Worm (Caenorhabditis elegans) whole organism, L2 larva: ENCODE data around the gene fog-2.

ENCODE experiments used
- C34F6.9 ChIP-seq: fragments of 150-350 bp; optimal IDR thresholded peaks from 2 replicates; lab custom pipeline; 2014; ENCODE audit warnings: missing biosample characterization, missing genetic modification characterization
- F13H6.1 ChIP-seq: sonication (generic microtip); optimal IDR thresholded peaks from 2 replicates; lab custom pipeline; 2016; ENCODE audit warnings: missing genetic modification characterization, missing compliant biosample characterization
- R02D3.7 ChIP-seq: fragments of 150-350 bp; optimal IDR thresholded peaks from 2 replicates; lab custom pipeline; 2014; ENCODE audit warnings: missing biosample characterization, missing genetic modification characterization
- Y55F3AM.14 ChIP-seq: fragments of 200-800 bp; sonication (Bioruptor generic); optimal IDR thresholded peaks from 2 replicates; lab custom pipeline; 2018; ENCODE audit warnings: mild to moderate bottlenecking, missing genetic modification characterization, missing compliant biosample characterization
- ZK546.5 ChIP-seq: sonication (generic microtip); optimal IDR thresholded peaks from 2 replicates; lab custom pipeline; 2017; ENCODE audit warnings: missing biosample characterization, missing genetic modification characterization
- aly-2 ChIP-seq: fragments of 150-350 bp; optimal IDR thresholded peaks from 2 replicates; lab custom pipeline; 2014; ENCODE audit warnings: missing biosample characterization, missing genetic modification characterization
- ama-1 ChIP-seq: fragments of 150-350 bp; optimal IDR thresholded peaks from 2 replicates; lab custom pipeline; 2018; ENCODE audit warnings: inconsistent platforms
- blmp-1 ChIP-seq: sonication (generic microtip); optimal IDR thresholded peaks from 2 replicates; lab custom pipeline; 2017; ENCODE audit warnings: missing genetic modification characterization, mild to moderate bottlenecking, missing compliant biosample characterization, antibody characterized with exemption, moderate library complexity; ENCODE audit not compliant: insufficient read depth
- ceh-16 ChIP-seq: fragments of 150-350 bp; optimal IDR thresholded peaks from 2 replicates; lab custom pipeline; 2014; ENCODE audit warnings: missing biosample characterization, missing genetic modification characterization
- ceh-82 ChIP-seq: fragments of 150-350 bp; optimal IDR thresholded peaks from 2 replicates; lab custom pipeline; 2014; ENCODE audit warnings: missing biosample characterization, missing genetic modification characterization
- crh-2 ChIP-seq: sonication (generic microtip); optimal IDR thresholded peaks from 2 replicates; lab custom pipeline; 2017; ENCODE audit warnings: missing biosample characterization, missing genetic modification characterization
- egl-27 ChIP-seq: sonication (generic microtip); optimal IDR thresholded peaks from 3 replicates; lab custom pipeline; 2017; ENCODE audit warnings: missing biosample characterization, missing genetic modification reagents, missing genetic modification characterization
- elt-3 ChIP-seq: sonication (generic microtip); optimal IDR thresholded peaks from 2 replicates; lab custom pipeline; 2017; ENCODE audit warnings: missing biosample characterization, missing genetic modification characterization
- fos-1 ChIP-seq: fragments of 150-350 bp; optimal IDR thresholded peaks from 2 replicates; lab custom pipeline; 2014; ENCODE audit warnings: missing biosample characterization, missing genetic modification characterization
- lin-11 ChIP-seq: fragments of 150-350 bp; sonication (generic microtip); optimal IDR thresholded peaks from 2 replicates; lab custom pipeline; 2014; ENCODE audit warnings: missing biosample characterization, missing genetic modification characterization, inconsistent platforms, mixed read lengths
- lin-13 ChIP-seq: fragments of 150-350 bp; optimal IDR thresholded peaks from 2 replicates; lab custom pipeline; 2014; ENCODE audit warnings: missing biosample characterization, missing genetic modification reagents, missing genetic modification characterization
- lin-39 ChIP-seq: fragments of 150-350 bp; optimal IDR thresholded peaks from 2 replicates; lab custom pipeline; 2014; ENCODE audit warnings: missing biosample characterization, missing genetic modification reagents, missing genetic modification characterization
- lsy-2 ChIP-seq, 2 experiments: fragments of 150-350 bp in 1 of 2; sonication (generic microtip) in 1 of 2; optimal IDR thresholded peaks; 2 replicates each; lab custom pipeline; 2014 to 2017; ENCODE audit warnings: missing biosample characterization in 2 of 2, missing genetic modification characterization in 2 of 2
- mbf-1 ChIP-seq: sonication (generic microtip); optimal IDR thresholded peaks from 2 replicates; lab custom pipeline; 2017; ENCODE audit warnings: missing biosample characterization, missing genetic modification characterization
- mdl-1 ChIP-seq, 2 experiments: fragments of 150-350 bp in 1 of 2; sonication (generic microtip) in 1 of 2; optimal IDR thresholded peaks; 2 replicates each; lab custom pipeline; 2017; ENCODE audit warnings: missing biosample characterization in 2 of 2, missing genetic modification characterization in 2 of 2
- nhr-10 ChIP-seq: sonication (generic microtip); optimal IDR thresholded peaks from 2 replicates; lab custom pipeline; 2017; ENCODE audit warnings: missing biosample characterization, missing genetic modification characterization
- nhr-12 ChIP-seq: fragments of 150-350 bp; optimal IDR thresholded peaks from 2 replicates; lab custom pipeline; 2014; ENCODE audit warnings: missing biosample characterization, missing genetic modification characterization
- nhr-129 ChIP-seq: fragments of 150-350 bp; optimal IDR thresholded peaks from 2 replicates; lab custom pipeline; 2014; ENCODE audit warnings: missing biosample characterization, missing genetic modification characterization
- nhr-23 ChIP-seq: fragments of 150-350 bp; optimal IDR thresholded peaks from 2 replicates; lab custom pipeline; 2014; ENCODE audit warnings: missing biosample characterization, missing genetic modification reagents, missing genetic modification characterization
- nhr-237 ChIP-seq: fragments of 150-350 bp; optimal IDR thresholded peaks from 2 replicates; lab custom pipeline; 2014; ENCODE audit warnings: missing biosample characterization, missing genetic modification characterization
- nhr-6 ChIP-seq: fragments of 150-350 bp; optimal IDR thresholded peaks from 2 replicates; lab custom pipeline; 2014; ENCODE audit warnings: missing biosample characterization, missing genetic modification characterization
- skn-1 ChIP-seq: sonication (generic microtip); optimal IDR thresholded peaks from 2 replicates; lab custom pipeline; 2017; ENCODE audit warnings: missing biosample characterization, missing genetic modification characterization
- sma-3 ChIP-seq: sonication (generic microtip); optimal IDR thresholded peaks from 2 replicates; lab custom pipeline; 2016; ENCODE audit warnings: missing genetic modification reagents, missing genetic modification characterization, missing compliant biosample characterization
- sma-9 ChIP-seq, 2 experiments: fragments of 150-350 bp in 1 of 2; sonication (generic microtip) in 1 of 2; optimal IDR thresholded peaks; 2 replicates each; lab custom pipeline; 2014 to 2016; ENCODE audit warnings: missing genetic modification characterization in 2 of 2, mild to moderate bottlenecking in 1 of 2, missing biosample characterization in 1 of 2, missing compliant biosample characterization in 1 of 2, missing genetic modification reagents in 1 of 2, moderate library complexity in 1 of 2
- snpc-4 ChIP-seq: fragments of 150-350 bp; optimal IDR thresholded peaks from 2 replicates; lab custom pipeline; 2014; ENCODE audit warnings: missing biosample characterization, missing genetic modification characterization
- unc-55 ChIP-seq: fragments of 150-350 bp; sonication (generic microtip); optimal IDR thresholded peaks from 3 replicates; lab custom pipeline; 2014; ENCODE audit warnings: missing biosample characterization, missing genetic modification reagents, missing genetic modification characterization
- unc-62 ChIP-seq: fragments of 150-350 bp; optimal IDR thresholded peaks from 2 replicates; lab custom pipeline; 2014; ENCODE audit warnings: missing biosample characterization, missing genetic modification reagents, missing genetic modification characterization
- zag-1 ChIP-seq: fragments of 150-350 bp; optimal IDR thresholded peaks from 2 replicates; lab custom pipeline; 2014; ENCODE audit warnings: missing biosample characterization, missing genetic modification characterization
- ztf-1 ChIP-seq: fragments of 200-800 bp; sonication (Bioruptor generic); conservative IDR thresholded peaks from 2 replicates; pipeline ENCODE4 v1.3.6; 2022; ENCODE audit warnings: missing genetic modification characterization, missing compliant biosample characterization
- ztf-4 ChIP-seq: fragments of 150-350 bp; optimal IDR thresholded peaks from 2 replicates; lab custom pipeline; 2014; ENCODE audit warnings: missing biosample characterization, missing genetic modification characterization

Gene fog-2

DNA sequence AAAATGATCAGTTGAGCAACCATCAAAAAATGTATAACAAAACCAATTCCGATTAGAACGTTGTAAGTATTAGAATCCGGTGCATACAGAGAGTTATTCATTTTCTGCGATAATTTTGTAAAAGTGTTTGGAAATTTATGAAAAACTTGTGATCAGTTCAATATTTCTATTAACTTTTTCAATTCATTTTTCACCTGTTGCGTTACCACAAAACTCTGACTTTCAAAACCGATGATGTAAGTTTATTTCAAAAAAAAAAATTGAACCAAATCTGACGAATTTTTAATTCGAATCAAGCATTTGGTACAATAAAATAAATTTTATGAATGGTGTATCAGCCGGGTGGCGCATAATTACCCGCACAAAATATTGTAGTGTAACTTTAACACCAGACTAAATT lies 12.5 kb upstream of the fog-2 start, which contains the start of gene srz-16:
srz-16 (minus strand) TSS at position 101 of the 400 bp plus-strand sequence.
- no peak for TF ChIP-seq lsy-2 (tag; optimal IDR thresholded peaks at IDR 0.05; lab: Kevin White, UChicago)
- TF ChIP-seq Y55F3AM.14 (GFP tag; lab: Kevin White, UChicago), result no peak
- TF ChIP-seq sma-3 (GFP tag; lab: Kevin White, UChicago), result no peak
- no peak for TF ChIP-seq nhr-23 (tag; lab: Kevin White, UChicago)
- no peak for TF ChIP-seq egl-27 (tag; lab: Kevin White, UChicago)
- no peak for TF ChIP-seq nhr-237
- no peak for TF ChIP-seq unc-62 (GFP tag; lab: Kevin White, UChicago)
- no peak for TF ChIP-seq ZK546.5 (tag; lab: Kevin White, UChicago)
- no peak for TF ChIP-seq F13H6.1
- TF ChIP-seq R02D3.7, result no peak
- no peak for TF ChIP-seq zag-1
- TF ChIP-seq nhr-6 (tag; lab: Kevin White, UChicago), result no peak
- TF ChIP-seq nhr-12 (tag; lab: Kevin White, UChicago), result no peak
- no peak for TF ChIP-seq lin-39 (tag; lab: Kevin White, UChicago)
- no peak for TF ChIP-seq ama-1 (lab: Kevin White, UChicago)
- TF ChIP-seq nhr-10 (tag; lab: Kevin White, UChicago), result no peak
- TF ChIP-seq mdl-1 (tag; optimal IDR thresholded peaks at IDR 0.05; lab: Kevin White, UChicago), result no peak
- TF ChIP-seq sma-9 (GFP tag; optimal IDR thresholded peaks at IDR 0.05; lab: Kevin White, UChicago), result no peak
- no peak for TF ChIP-seq sma-9 (tag; optimal IDR thresholded peaks at IDR 0.05; lab: Kevin White, UChicago)
- no peak for TF ChIP-seq lin-11
- TF ChIP-seq ztf-4 (tag; lab: Kevin White, UChicago), result no peak

DNA sequence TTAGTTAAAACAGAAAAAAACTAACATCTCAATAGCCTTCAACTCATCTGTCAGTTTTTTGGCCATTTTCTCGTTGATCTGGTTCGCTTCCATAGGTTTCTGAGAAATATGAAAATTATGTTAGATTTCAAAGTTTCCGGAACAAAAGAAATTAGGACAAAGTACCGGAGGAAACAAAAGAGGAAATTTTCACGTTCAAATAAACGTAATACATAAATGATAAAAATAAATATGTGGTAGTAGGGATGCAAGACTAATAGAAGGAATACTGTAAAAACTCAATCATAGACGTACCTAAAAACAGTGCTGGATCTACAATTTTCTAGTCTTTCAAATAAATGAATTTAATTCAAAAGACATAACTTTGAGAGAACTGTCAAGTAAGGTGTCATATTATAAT lies 10.3 kb upstream of the fog-2 start, which contains the start of gene fbxa-116:
fbxa-116 (minus strand) TSS at position 101 of the 400 bp plus-strand sequence.
- TF ChIP-seq nhr-10 (tag; lab: Kevin White, UChicago), result no peak
- no peak for TF ChIP-seq elt-3 (tag; lab: Kevin White, UChicago)

DNA sequence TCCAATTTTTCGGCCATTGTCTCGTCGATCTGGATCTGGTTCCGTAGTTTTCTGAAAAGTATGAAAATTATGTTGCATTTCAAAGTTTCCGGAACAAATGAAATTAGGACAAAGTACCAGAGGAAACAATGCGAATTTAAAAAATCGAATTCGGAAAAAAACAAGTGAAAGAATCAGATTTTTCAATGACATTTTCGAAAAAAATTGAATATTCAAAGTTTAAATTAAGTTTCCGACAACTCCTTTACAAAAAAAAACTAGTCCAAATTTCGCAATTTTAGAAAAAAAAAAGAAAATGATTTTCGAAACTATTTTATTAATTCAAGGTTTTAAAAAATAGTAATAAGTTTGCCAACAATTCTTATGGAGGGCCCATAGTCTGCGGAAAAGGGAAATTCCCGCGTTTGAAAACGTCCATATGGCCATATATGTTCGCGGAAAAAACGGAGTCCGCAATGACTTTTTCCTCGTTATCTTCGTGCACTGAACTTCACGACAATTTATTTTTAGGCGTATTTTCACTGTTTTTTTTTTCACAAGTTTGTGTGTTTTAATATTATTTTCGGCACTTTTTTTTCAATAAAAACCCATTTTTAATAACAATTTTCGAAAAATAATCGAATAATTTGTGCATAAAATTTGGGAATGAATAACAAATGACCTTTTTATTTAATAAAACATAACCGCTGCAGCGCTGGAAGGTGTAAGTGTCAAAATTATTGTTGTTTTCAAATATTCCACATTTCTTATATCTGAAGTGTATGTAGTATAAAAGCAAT lies 6.8 kb upstream of the fog-2 start, which contains the start of the genes fbxa-115 and Y113G7B.27:
fbxa-115 (minus strand) TSS at position 51 of the 779 bp plus-strand sequence.
Y113G7B.27 (plus strand) TSS at position 729 of the 779 bp plus-strand sequence.
- TF ChIP-seq skn-1 (peak; percentile 78), sma-9 (GFP tag; optimal IDR thresholded peaks at IDR 0.05; lab: Kevin White, UChicago) (no peak), sma-9 (tag; optimal IDR thresholded peaks at IDR 0.05; lab: Kevin White, UChicago) (no peak)
- TF ChIP-seq, all 48 proteins: peak for 1

DNA sequence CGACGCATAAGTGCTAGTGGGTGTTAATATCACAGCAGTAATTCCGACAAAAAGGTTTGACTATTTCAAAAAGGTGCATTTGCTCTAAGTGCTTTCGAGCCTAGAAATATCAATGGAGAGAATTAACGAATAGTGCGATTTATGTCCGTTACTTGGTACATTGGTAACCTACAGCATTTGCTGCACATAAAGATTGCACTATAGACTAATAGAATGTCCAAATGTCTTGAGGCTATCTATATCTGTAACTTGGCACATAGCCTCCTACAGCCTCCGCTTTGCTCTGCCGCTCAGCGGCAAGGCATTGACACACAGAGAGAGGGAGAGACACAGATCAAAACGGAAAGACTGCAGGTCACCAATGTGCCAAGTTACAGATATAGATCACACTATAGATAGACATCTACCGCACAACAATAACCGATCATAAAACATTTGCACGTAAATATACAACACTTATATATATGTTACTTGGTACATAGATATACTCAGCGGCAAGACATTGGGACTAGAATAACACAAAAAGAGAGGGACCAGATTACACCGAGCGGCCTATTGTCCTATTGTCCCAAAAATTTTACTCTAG lies 3.5 kb upstream of the fog-2 start, which contains the start of the genes srh-217 and Y113G7B.28:
srh-217 (minus strand) TSS at position 101 of the 586 bp plus-strand sequence.
Y113G7B.28 (plus strand) TSS at position 536 of the 586 bp plus-strand sequence.
- TF ChIP-seq crh-2 (tag; lab: Kevin White, UChicago) (no peak), nhr-6 (tag; lab: Kevin White, UChicago) (no peak), C34F6.9 (tag; lab: Kevin White, UChicago) (no peak), ztf-1 (GFP tag; lab: Robert Waterston, UW) (no peak), egl-27 (tag; lab: Kevin White, UChicago) (no peak), fos-1 (tag; lab: Kevin White, UChicago) (no peak), mbf-1 (tag; lab: Kevin White, UChicago) (no peak), lin-13 (GFP tag; lab: Kevin White, UChicago) (no peak), ceh-82 (tag; lab: Kevin White, UChicago) (no peak), ZK546.5 (tag; lab: Kevin White, UChicago) (no peak), blmp-1 (tag; lab: Kevin White, UChicago) (no peak), lsy-2 (tag; optimal IDR thresholded peaks at IDR 0.05; lab: Kevin White, UChicago) (no peak)

DNA sequence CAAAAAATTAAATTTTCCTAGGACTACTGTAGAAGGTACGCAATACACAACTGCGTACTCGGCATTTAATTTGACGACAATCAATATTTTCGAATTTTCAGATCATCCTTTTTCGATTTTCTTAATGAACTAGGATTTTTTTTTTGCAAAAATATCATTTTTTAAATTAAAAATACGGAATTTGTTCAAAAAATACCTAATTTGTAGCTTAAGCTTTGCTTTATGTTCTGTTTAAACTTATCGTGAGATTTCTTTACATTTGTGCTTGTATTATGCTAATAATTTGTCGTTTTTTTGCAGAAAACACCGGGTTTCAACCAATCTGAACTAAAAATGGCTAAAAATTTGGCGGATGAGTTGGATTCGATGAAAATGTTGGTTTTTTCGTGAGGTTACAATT lies 2.4 kb upstream of the fog-2 start, which contains the start of gene ftr-1:
ftr-1 (plus strand) TSS at position 301 of the 400 bp plus-strand sequence.
- no peak for TF ChIP-seq ceh-16 (tag; lab: Kevin White, UChicago)
- no peak for TF ChIP-seq nhr-129 (tag; lab: Kevin White, UChicago)
- no peak for TF ChIP-seq nhr-12 (tag; lab: Kevin White, UChicago)
- no peak for TF ChIP-seq aly-2
- no peak for TF ChIP-seq ceh-82 (tag; lab: Kevin White, UChicago)
- TF ChIP-seq fos-1 (tag; lab: Kevin White, UChicago), result no peak
- no peak for TF ChIP-seq egl-27 (tag; lab: Kevin White, UChicago)
- TF ChIP-seq lin-39 (tag; lab: Kevin White, UChicago), result no peak
- no peak for TF ChIP-seq nhr-6 (tag; lab: Kevin White, UChicago)
- TF ChIP-seq mbf-1 (tag; lab: Kevin White, UChicago), result no peak
- no peak for TF ChIP-seq blmp-1 (tag; lab: Kevin White, UChicago)
- no peak for TF ChIP-seq lin-11
- no peak for TF ChIP-seq snpc-4 (tag; lab: Kevin White, UChicago)
- TF ChIP-seq unc-55 (GFP tag; lab: Kevin White, UChicago), result no peak
- TF ChIP-seq, all 48 proteins: peak for 0
